Worm (Caenorhabditis elegans): Measurements from ENCODE around the gene mpst-4.

Gene mpst-4

DNA sequence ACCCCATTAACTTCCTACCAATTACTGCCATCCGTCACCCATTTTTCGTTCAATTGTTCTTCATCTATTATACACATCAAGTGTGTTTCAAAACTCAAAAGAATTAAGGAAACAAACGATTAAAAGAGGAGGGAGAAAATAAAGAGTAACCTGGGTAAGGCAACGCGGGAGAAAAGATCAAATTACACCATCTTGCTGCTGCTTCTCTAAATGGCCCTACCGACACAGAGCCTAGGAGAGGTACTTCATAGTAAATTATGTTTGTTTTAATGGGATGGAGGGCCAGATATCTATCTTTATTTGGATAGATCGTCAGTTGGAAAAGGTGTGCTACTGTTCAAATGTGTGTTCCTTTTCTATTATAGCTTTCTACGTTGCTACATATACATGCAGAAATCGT, 47.9 kb downstream of the mpst-4 start:
- no peak for TF ChIP-seq ceh-22 (tag; optimal IDR thresholded peaks at IDR 0.05)
- TF ChIP-seq ceh-34 (tag; optimal IDR thresholded peaks at IDR 0.05): peak; percentile 94
- no peak for TF ChIP-seq nhr-232 (tag; optimal IDR thresholded peaks at IDR 0.05)
